Fruit fly (Drosophila melanogaster) whole organism, pupa: ENCODE results near the gene per.

ENCODE experiments used
- CG12605 ChIP-seq: fragments of 200-800 bp; sonication (Bioruptor generic); IDR thresholded peaks from 2 replicates; pipeline ENCODE4 v1.3.6; 2022; ENCODE audit warnings: missing biosample characterization, missing genetic modification characterization
- CG14655 ChIP-seq: fragments of 200-800 bp; sonication (Bioruptor generic); optimal IDR thresholded peaks from 3 replicates; lab custom pipeline; 2017; ENCODE audit warnings: mild to moderate bottlenecking, missing biosample characterization, missing genetic modification reagents, missing genetic modification characterization
- CG32121 ChIP-seq: fragments of 200-800 bp; sonication (Bioruptor generic); IDR thresholded peaks from 2 replicates; pipeline ENCODE4 v1.3.6; 2022; ENCODE audit warnings: missing biosample characterization, missing genetic modification characterization
- CG34367 ChIP-seq: fragments of 200-800 bp; sonication (Bioruptor generic); optimal IDR thresholded peaks from 2 replicates; lab custom pipeline; 2018; ENCODE audit warnings: missing biosample characterization, mild to moderate bottlenecking, missing genetic modification characterization
- CG8301 ChIP-seq: fragments of 200-800 bp; sonication (Bioruptor generic); optimal IDR thresholded peaks from 2 replicates; lab custom pipeline; 2018; ENCODE audit warnings: missing biosample characterization, mild to moderate bottlenecking, missing genetic modification characterization
- CG9948 ChIP-seq: fragments of 200-800 bp; sonication (Bioruptor generic); optimal IDR thresholded peaks from 2 replicates; lab custom pipeline; 2018; ENCODE audit warnings: missing biosample characterization, mild to moderate bottlenecking, missing genetic modification characterization, moderate library complexity
- D1 ChIP-seq: fragments of 200-800 bp; sonication (Bioruptor generic); optimal IDR thresholded peaks from 2 replicates; lab custom pipeline; 2018; ENCODE audit warnings: missing biosample characterization, mild to moderate bottlenecking, missing genetic modification characterization, moderate library complexity
- EcR ChIP-seq: fragments of 200-800 bp; sonication (Bioruptor generic); optimal IDR thresholded peaks from 3 replicates; lab custom pipeline; 2019; ENCODE audit warnings: missing biosample characterization, missing genetic modification characterization, mild to moderate bottlenecking, moderate library complexity, missing genetic modification reagents
- Ets98B ChIP-seq: fragments of 200-800 bp; sonication (Bioruptor generic); IDR thresholded peaks from 2 replicates; pipeline ENCODE4 v1.3.6; 2022; ENCODE audit warnings: missing biosample characterization, missing genetic modification characterization
- Pif1A ChIP-seq: fragments of 200-800 bp; sonication (Bioruptor generic); optimal IDR thresholded peaks from 3 replicates; lab custom pipeline; 2016; ENCODE audit warnings: missing biosample characterization, missing genetic modification characterization
- Pif1B ChIP-seq: fragments of 200-800 bp; sonication (Bioruptor generic); optimal IDR thresholded peaks from 3 replicates; lab custom pipeline; 2016; ENCODE audit warnings: missing biosample characterization, missing genetic modification characterization
- Snoo ChIP-seq: fragments of 200-800 bp; sonication (Bioruptor generic); optimal IDR thresholded peaks from 3 replicates; lab custom pipeline; 2017; ENCODE audit warnings: missing biosample characterization, mild to moderate bottlenecking, missing genetic modification characterization, inconsistent platforms
- fd96Ca ChIP-seq: fragments of 200-800 bp; sonication (Bioruptor generic); IDR thresholded peaks from 3 replicates; pipeline ENCODE4 v1.3.6; 2022; ENCODE audit warnings: missing biosample characterization, missing genetic modification characterization
- rn ChIP-seq: fragments of 200-800 bp; sonication (Bioruptor generic); IDR thresholded peaks from 2 replicates; pipeline ENCODE4 v1.3.6; 2022; ENCODE audit warnings: missing biosample characterization, missing genetic modification characterization

dm6 chrX:2645593-2645992, 39.8 kb upstream of the per start:
- no peak for TF ChIP-seq rn (GFP tag; lab: Robert Waterston, UW)
- no peak for TF ChIP-seq EcR
- no peak for TF ChIP-seq Pif1A (GFP tag; lab: Kevin White, UChicago)
- no peak for TF ChIP-seq CG34367 (tag; lab: Kevin White, UChicago)
- no peak for TF ChIP-seq D1 (tag; lab: Kevin White, UChicago)
- TF ChIP-seq CG12605 (GFP tag; lab: Robert Waterston, UW), result no peak
- TF ChIP-seq Snoo (tag; lab: Kevin White, UChicago), result no peak
- TF ChIP-seq CG8301 (tag; lab: Kevin White, UChicago), result no peak
- no peak for TF ChIP-seq CG9948 (tag; lab: Kevin White, UChicago)
- TF ChIP-seq CG14655 (GFP tag; lab: Kevin White, UChicago), result no peak
- TF ChIP-seq Ets98B (GFP tag; lab: Robert Waterston, UW), result no peak
- TF ChIP-seq Pif1B (GFP tag; lab: Kevin White, UChicago), result no peak
- TF ChIP-seq fd96Ca, result no peak
- TF ChIP-seq CG32121 (GFP tag; lab: Robert Waterston, UW), result no peak
